Worm (Caenorhabditis elegans): ENCODE data around the gene F01G4.4.

ce11 chrIV:11148788-11149366 lies 5.7 kb downstream of the F01G4.4 start:
- TF ChIP-seq lin-13 (GFP tag; optimal IDR thresholded peaks at IDR 0.05) (no peak), fos-1 (tag; optimal IDR thresholded peaks at IDR 0.05) (no peak), mxl-3 (GFP tag; optimal IDR thresholded peaks at IDR 0.05) (peak; percentile 84), tra-1 (GFP tag; IDR thresholded peaks at IDR 0.05) (no peak), Y5F2A.4 (GFP tag; optimal IDR thresholded peaks at IDR 0.05) (no peak), mdl-1 (tag; optimal IDR thresholded peaks at IDR 0.05) (peak in 1 of 2 experiments; percentile 50), zag-1 (tag; optimal IDR thresholded peaks at IDR 0.05) (no peak), ceh-82 (tag; optimal IDR thresholded peaks at IDR 0.05) (no peak)
